Worm (Caenorhabditis elegans) whole organism, mixed stage, embryonic: ENCODE results near the gene K12B6.9.
A peak's percentile ranks its signal among the peaks of the same experiment; 100 is the strongest.

Source experiments
- ces-1 ChIP-seq: fragments of 150-350 bp; optimal IDR thresholded peaks from 2 replicates; lab custom pipeline; 2014; ENCODE audit warnings: missing biosample characterization, missing genetic modification reagents, missing genetic modification characterization
- drap-1 ChIP-seq: fragments of 200-800 bp; sonication (Bioruptor generic); optimal IDR thresholded peaks from 3 replicates; lab custom pipeline; 2018; ENCODE audit warnings: mild to moderate bottlenecking, missing genetic modification characterization, missing compliant biosample characterization
- elt-1 ChIP-seq: sonication (generic microtip); optimal IDR thresholded peaks from 2 replicates; lab custom pipeline; 2017; ENCODE audit warnings: missing genetic modification characterization, mild to moderate bottlenecking, missing compliant biosample characterization, antibody characterized with exemption, moderate library complexity, borderline replicate concordance; ENCODE audit not compliant: insufficient read depth
- elt-3 ChIP-seq: fragments of 150-350 bp; optimal IDR thresholded peaks from 2 replicates; lab custom pipeline; 2014; ENCODE audit warnings: missing biosample characterization, missing genetic modification characterization
- lin-13 ChIP-seq: fragments of 150-350 bp; optimal IDR thresholded peaks from 2 replicates; lab custom pipeline; 2014; ENCODE audit warnings: missing biosample characterization, missing genetic modification characterization
- nhr-12 ChIP-seq: fragments of 150-350 bp; optimal IDR thresholded peaks from 2 replicates; lab custom pipeline; 2014; ENCODE audit warnings: missing biosample characterization, missing genetic modification characterization
- nhr-237 ChIP-seq: fragments of 150-350 bp; optimal IDR thresholded peaks from 2 replicates; lab custom pipeline; 2014; ENCODE audit warnings: missing biosample characterization, missing genetic modification characterization
- nhr-28 ChIP-seq: fragments of 150-350 bp; optimal IDR thresholded peaks from 2 replicates; lab custom pipeline; 2014; ENCODE audit warnings: missing biosample characterization, missing genetic modification characterization
- pha-4 ChIP-seq: fragments of 150-350 bp; optimal IDR thresholded peaks from 2 replicates; lab custom pipeline; 2018; ENCODE audit warnings: missing biosample characterization, missing genetic modification reagents, missing genetic modification characterization
- snpc-4 ChIP-seq: fragments of 150-350 bp; optimal IDR thresholded peaks from 2 replicates; lab custom pipeline; 2014; ENCODE audit warnings: missing biosample characterization, missing genetic modification characterization
- sptf-1 ChIP-seq: sonication (generic microtip); optimal IDR thresholded peaks from 2 replicates; lab custom pipeline; 2017; ENCODE audit warnings: mild to moderate bottlenecking, missing genetic modification characterization, moderate library complexity, missing compliant biosample characterization
- unc-62 ChIP-seq: fragments of 150-350 bp; optimal IDR thresholded peaks from 2 replicates; lab custom pipeline; 2014; ENCODE audit warnings: missing biosample characterization, missing genetic modification reagents, missing genetic modification characterization
- zip-8 ChIP-seq: fragments of 150-350 bp; optimal IDR thresholded peaks from 2 replicates; lab custom pipeline; 2014; ENCODE audit warnings: missing biosample characterization, missing genetic modification characterization
- ztf-11 ChIP-seq: fragments of 150-350 bp; optimal IDR thresholded peaks from 2 replicates; lab custom pipeline; 2014; ENCODE audit warnings: missing biosample characterization, missing genetic modification characterization

DNA sequence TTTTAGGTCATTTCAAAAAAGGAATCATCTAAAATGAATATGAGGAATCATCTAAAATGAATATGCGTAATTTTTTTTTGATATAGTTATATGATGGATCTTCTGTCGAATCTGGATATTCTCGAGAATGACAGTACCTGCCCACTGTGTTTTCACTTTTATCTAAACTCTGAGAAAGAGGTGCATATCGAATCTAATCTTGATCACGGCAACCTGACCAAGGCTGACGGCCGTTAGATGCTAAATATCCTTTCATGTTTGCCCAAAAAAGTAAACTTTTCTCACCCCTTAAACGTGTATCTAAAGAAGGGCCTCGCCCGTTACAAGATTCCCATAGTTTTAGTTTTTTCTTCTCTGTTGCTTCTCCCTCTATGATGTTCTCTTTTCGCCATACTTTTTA, 10.0 kb upstream of the K12B6.9 start:
- TF ChIP-seq elt-1 (tag; lab: Kevin White, UChicago) (peak; percentile 89), ces-1 (GFP tag; lab: Kevin White, UChicago) (no peak), lin-13 (tag; lab: Kevin White, UChicago) (no peak), ztf-11 (tag; lab: Kevin White, UChicago) (no peak), elt-3 (tag; lab: Kevin White, UChicago) (no peak), pha-4 (tag; lab: Kevin White, UChicago) (no peak), drap-1 (GFP tag; lab: Kevin White, UChicago) (no peak), unc-62 (GFP tag; lab: Kevin White, UChicago) (no peak), sptf-1 (tag; lab: Kevin White, UChicago) (no peak), nhr-28 (tag; lab: Kevin White, UChicago) (no peak), nhr-12 (tag; lab: Kevin White, UChicago) (no peak), zip-8 (tag; lab: Kevin White, UChicago) (no peak), nhr-237 (tag; lab: Kevin White, UChicago) (no peak), snpc-4 (tag; lab: Kevin White, UChicago) (no peak)
